Fruit fly (Drosophila melanogaster): ENCODE measurements around the gene Cyp305a1.

Gene Cyp305a1

dm6 chr3L:19794203-19794802 is 18.8 kb downstream of the Cyp305a1 start (continued):
- TF ChIP-seq CG10543 (GFP tag; optimal IDR thresholded peaks at IDR 0.05), result peak; percentile 96
- peak; percentile 90 for TF ChIP-seq CG13296 (GFP tag; optimal IDR thresholded peaks at IDR 0.05)
- no peak for TF ChIP-seq HLHmδ (GFP tag; optimal IDR thresholded peaks at IDR 0.05)
- TF ChIP-seq chinmo (GFP tag; IDR thresholded peaks at IDR 0.05; ENCODE audit: partially characterized antibody), result peak; percentile 67; the same call in 1 of the 4 replicates
- TF ChIP-seq gt (GFP tag; IDR thresholded peaks at IDR 0.05), result no peak
- TF ChIP-seq Doc3 (GFP tag; IDR thresholded peaks at IDR 0.05; ENCODE audit: partially characterized antibody), result no peak
- TF ChIP-seq NfI (GFP tag; optimal IDR thresholded peaks at IDR 0.05), result peak; percentile 87
- TF ChIP-seq ap (GFP tag; IDR thresholded peaks at IDR 0.05), result 0 out of 2 replicates have a peak, but pooled peaks have one; percentile 28
- TF ChIP-seq CG15011 (GFP tag; optimal IDR thresholded peaks at IDR 0.05), result peak; percentile 88
- TF ChIP-seq pnt (GFP tag; optimal IDR thresholded peaks at IDR 0.05), result peak; percentile 46
- no peak for TF ChIP-seq hkb (optimal IDR thresholded peaks at IDR 0.05)
- peak; percentile 68 for TF ChIP-seq hkb (GFP tag; IDR thresholded peaks at IDR 0.05)
- peak; percentile 63 for TF ChIP-seq CG8089 (GFP tag; optimal IDR thresholded peaks at IDR 0.05)
- TF ChIP-seq caup (GFP tag; optimal IDR thresholded peaks at IDR 0.05; ENCODE audit: severe bottlenecking), result peak; percentile 91
- peak; percentile 77 for TF ChIP-seq CG2875 (GFP tag; optimal IDR thresholded peaks at IDR 0.05)
- peak; percentile 52 for TF ChIP-seq Spps (tag; optimal IDR thresholded peaks at IDR 0.05)
- peak; percentile 79 for TF ChIP-seq ATbp (GFP tag; optimal IDR thresholded peaks at IDR 0.05)
- no peak for TF ChIP-seq crp (GFP tag; optimal IDR thresholded peaks at IDR 0.05)
- TF ChIP-seq Myb (GFP tag; optimal IDR thresholded peaks at IDR 0.05), result peak; percentile 41
- no peak for TF ChIP-seq CG31365 (tag; optimal IDR thresholded peaks at IDR 0.05)
- TF ChIP-seq disco-r (GFP tag; optimal IDR thresholded peaks at IDR 0.05), result peak; percentile 58
- TF ChIP-seq CrebB (tag; optimal IDR thresholded peaks at IDR 0.05), result peak; percentile 65
- TF ChIP-seq CG15479 (GFP tag; optimal IDR thresholded peaks at IDR 0.05), result no peak
- peak; percentile 81 for TF ChIP-seq Hsf (GFP tag; optimal IDR thresholded peaks at IDR 0.05)
- peak; percentile 63; the same call in 1 of the 2 replicates for TF ChIP-seq CG16779 (GFP tag; IDR thresholded peaks at IDR 0.05)
- no peak for TF ChIP-seq CG7745 (tag; optimal IDR thresholded peaks at IDR 0.05)
- TF ChIP-seq jigr1 (GFP tag; IDR thresholded peaks at IDR 0.05), result 0 out of 3 replicates have a peak, but pooled peaks have one; percentile 28
- no peak for TF ChIP-seq Hr78 (GFP tag; optimal IDR thresholded peaks at IDR 0.05)
- peak; percentile 83 for TF ChIP-seq Ssrp (tag; optimal IDR thresholded peaks at IDR 0.05)
- no peak for TF ChIP-seq sqz (GFP tag; optimal IDR thresholded peaks at IDR 0.05)
- TF ChIP-seq CG18764 (GFP tag; optimal IDR thresholded peaks at IDR 0.05), result peak; percentile 53
- TF ChIP-seq CG11723 (GFP tag; optimal IDR thresholded peaks at IDR 0.05), result peak; percentile 91
- TF ChIP-seq Kr (GFP tag; optimal IDR thresholded peaks at IDR 0.05), result no peak
- TF ChIP-seq Xrp1 (GFP tag; IDR thresholded peaks at IDR 0.05), result peak; percentile 82
- peak; percentile 66; the same call in 2 of the 3 replicates for TF ChIP-seq CG6175 (GFP tag; IDR thresholded peaks at IDR 0.05)
- peak; percentile 45 for TF ChIP-seq CG33213 (GFP tag; optimal IDR thresholded peaks at IDR 0.05)
- peak; percentile 16 for TF ChIP-seq pfk (GFP tag; optimal IDR thresholded peaks at IDR 0.05)
- TF ChIP-seq CG1233 (GFP tag; optimal IDR thresholded peaks at IDR 0.05), result peak; percentile 83
- TF ChIP-seq CG14441 (GFP tag; IDR thresholded peaks at IDR 0.05), result peak; percentile 57
- no peak for TF ChIP-seq CkIIα-i1 (GFP tag; IDR thresholded peaks at IDR 0.05)
- peak; percentile 77 for TF ChIP-seq corto (GFP tag; optimal IDR thresholded peaks at IDR 0.05)
- no peak for TF ChIP-seq danr (GFP tag; IDR thresholded peaks at IDR 0.05)
- TF ChIP-seq Sox100B (GFP tag; optimal IDR thresholded peaks at IDR 0.05), result peak; percentile 94
- TF ChIP-seq CG1647 (GFP tag; optimal IDR thresholded peaks at IDR 0.05), result peak; percentile 13
- TF ChIP-seq CG11695 (GFP tag; IDR thresholded peaks at IDR 0.05), result peak; percentile 71
- peak; percentile 40; the same call in 2 of the 3 replicates for TF ChIP-seq CG11456 (GFP tag; IDR thresholded peaks at IDR 0.05)
- peak; percentile 76 for TF ChIP-seq salm (tag; optimal IDR thresholded peaks at IDR 0.05)
- TF ChIP-seq scrt (GFP tag; optimal IDR thresholded peaks at IDR 0.05), result peak; percentile 76
- peak; percentile 54 for TF ChIP-seq CG12744 (GFP tag; optimal IDR thresholded peaks at IDR 0.05)
